Fruit fly (Drosophila melanogaster) S2 (cell line): ENCODE data around the gene CG11791.

Source experiments
- CG8478 ChIP-seq: fragments of >200 bp; optimal IDR thresholded peaks from 2 replicates; lab custom pipeline; 2018
- CTCF ChIP-seq, 2 experiments: fragments of >200 bp; optimal IDR thresholded peaks; 2 replicates each; lab custom pipeline; 2018

Gene CG11791

dm6 chr3R:25049383-25049741 lies at the start of gene CG11791:
Gene CG11791 (plus strand): TSS chr3R:25049616.
- TF ChIP-seq CTCF (optimal IDR thresholded peaks at IDR 0.05; lab: Kevin White, UChicago) (no peak), CG8478 (lab: Kevin White, UChicago) (no peak)

dm6 chr3R:25002257-25002656 lies 47.2 kb upstream of the CG11791 start:
- TF ChIP-seq CG8478 (lab: Kevin White, UChicago), result no peak
- no peak for TF ChIP-seq CTCF (optimal IDR thresholded peaks at IDR 0.05; lab: Kevin White, UChicago)

DNA sequence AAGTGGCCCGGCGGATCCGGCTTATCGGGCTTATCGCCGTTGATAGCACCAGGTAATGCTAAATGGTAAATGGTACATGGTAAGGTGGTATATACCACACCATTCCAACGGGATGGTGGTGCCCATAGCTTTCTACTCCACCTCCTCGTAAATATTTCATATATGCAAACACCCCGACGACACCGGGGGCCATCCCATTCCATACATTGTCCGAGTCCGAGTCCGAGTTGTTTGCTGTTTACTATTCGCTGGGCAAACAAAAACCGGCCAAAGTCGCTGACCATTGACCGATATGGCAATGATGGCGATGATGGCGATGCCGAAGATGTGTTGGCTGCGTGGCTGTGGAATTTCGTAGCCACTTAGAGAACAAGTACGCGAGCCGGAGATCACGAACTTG lies 45.4 kb upstream of the CG11791 start:
- TF ChIP-seq CG8478 (lab: Kevin White, UChicago), result no peak
- no peak for TF ChIP-seq CTCF (optimal IDR thresholded peaks at IDR 0.05; lab: Kevin White, UChicago)

DNA sequence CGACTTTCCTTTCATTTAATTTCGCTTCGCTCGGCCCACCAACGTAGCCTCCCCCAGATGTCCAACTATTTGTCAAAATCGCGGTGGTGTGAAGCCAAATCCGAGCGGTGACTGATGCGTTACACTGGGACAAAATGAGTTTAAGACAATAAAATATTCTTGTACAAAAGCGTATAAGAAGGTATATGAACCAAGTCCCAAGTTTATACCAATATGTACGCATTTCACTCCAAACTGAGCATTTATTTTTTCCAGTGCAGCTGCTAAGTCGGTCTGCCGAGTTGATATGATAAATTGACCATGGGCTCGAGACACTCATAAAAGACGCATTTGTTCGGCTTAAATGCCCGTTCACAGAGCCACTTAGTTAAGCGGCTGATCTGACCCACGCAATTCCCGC lies 44.7 kb upstream of the CG11791 start:
- TF ChIP-seq CTCF (optimal IDR thresholded peaks at IDR 0.05; lab: Kevin White, UChicago), result no peak
- no peak for TF ChIP-seq CG8478 (lab: Kevin White, UChicago)

dm6 chr3R:25005748-25006147 lies 43.7 kb upstream of the CG11791 start:
- TF ChIP-seq CG8478 (lab: Kevin White, UChicago) (no peak), CTCF (optimal IDR thresholded peaks at IDR 0.05; lab: Kevin White, UChicago) (no peak)

dm6 chr3R:25009745-25010446 lies 39.5 kb upstream of the CG11791 start:
- TF ChIP-seq CG8478 (lab: Kevin White, UChicago) (no peak), CTCF (optimal IDR thresholded peaks at IDR 0.05; lab: Kevin White, UChicago) (no peak)

- no peak for TF ChIP-seq CTCF (optimal IDR thresholded peaks at IDR 0.05; lab: Kevin White, UChicago)
- no peak for TF ChIP-seq CG8478 (lab: Kevin White, UChicago)
These were observed 37.4 kb upstream of the CG11791 start for dm6 chr3R:25012016-25012415.

DNA sequence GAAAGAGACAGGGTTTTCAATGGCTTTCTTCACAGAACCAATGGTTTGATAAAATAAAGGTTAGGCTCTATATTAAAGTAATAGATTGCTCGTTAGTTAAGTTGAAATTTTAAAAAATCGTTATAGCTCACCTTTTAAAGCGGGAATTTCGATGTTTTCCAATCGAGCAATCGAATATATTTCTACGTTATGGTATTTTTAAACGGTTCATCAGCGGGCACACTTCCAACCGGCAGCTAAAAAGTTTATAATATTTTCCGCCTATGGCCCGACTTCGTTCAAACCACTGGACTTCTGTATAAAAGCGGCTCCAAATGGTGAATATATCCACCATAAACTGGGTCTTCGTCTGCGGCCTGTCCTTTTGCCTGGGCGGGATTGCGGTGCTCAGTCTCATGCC lies 26.4 kb upstream of the CG11791 start, which contains the start of gene beta4GalT7:
beta4GalT7 (plus strand) TSS at position 201 of the 400 bp plus-strand sequence.
- TF ChIP-seq CG8478 (lab: Kevin White, UChicago) (no peak), CTCF (optimal IDR thresholded peaks at IDR 0.05; lab: Kevin White, UChicago) (no peak)

dm6 chr3R:25024895-25025557 lies 24.4 kb upstream of the CG11791 start, which contains the start of the genes EMC6 and Hr96:
Gene EMC6 (minus strand): TSS chr3R:25025017.
Gene Hr96 (plus strand): TSS chr3R:25025235.
- no peak for TF ChIP-seq CG8478 (lab: Kevin White, UChicago)
- no peak for TF ChIP-seq CTCF (optimal IDR thresholded peaks at IDR 0.05; lab: Kevin White, UChicago)

DNA sequence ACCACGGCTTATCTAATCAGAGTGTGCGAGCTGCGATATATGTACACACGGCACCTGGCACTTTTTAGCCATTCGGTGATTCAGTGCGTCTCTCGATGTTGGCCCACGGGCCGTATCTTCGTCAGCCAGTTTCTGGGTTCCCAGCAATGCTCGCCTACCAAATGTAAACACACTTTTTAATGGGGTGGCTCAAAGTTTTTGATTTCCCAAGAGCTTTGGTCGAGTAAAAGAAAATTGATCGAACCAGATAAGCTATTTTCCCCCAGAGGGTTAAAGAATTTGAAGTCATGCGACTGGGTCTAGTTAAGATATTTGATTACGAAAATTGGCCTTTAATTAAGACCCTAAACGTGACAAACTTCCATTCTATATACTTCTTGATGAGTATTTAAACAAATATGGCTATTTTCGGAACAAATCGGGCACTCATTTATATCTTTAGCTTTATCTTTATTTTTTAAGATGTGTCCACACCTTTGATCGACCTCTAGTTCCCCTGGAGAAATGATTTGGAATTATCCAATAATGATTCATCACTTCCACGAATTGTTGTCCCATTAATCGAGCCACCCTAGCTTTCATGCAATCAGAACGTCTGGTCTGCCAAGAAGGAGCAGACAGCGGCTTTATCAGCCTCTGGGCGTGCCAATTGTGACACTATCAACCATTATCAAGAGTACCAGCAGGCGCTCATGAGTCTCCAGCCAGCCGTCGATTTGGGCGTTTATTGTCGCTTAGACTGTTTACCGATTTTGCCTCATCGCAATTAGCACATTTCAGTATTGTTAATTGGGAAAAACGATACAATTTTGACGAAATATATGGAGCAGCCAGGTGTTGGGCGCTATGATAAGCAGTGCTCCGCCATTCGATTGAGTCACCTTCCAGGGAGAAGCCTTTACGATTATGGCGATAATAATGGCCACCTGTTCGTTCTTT lies 21.9 kb upstream of the CG11791 start:
- TF ChIP-seq CTCF (optimal IDR thresholded peaks at IDR 0.05; lab: Kevin White, UChicago) (no peak), CG8478 (lab: Kevin White, UChicago) (no peak)

- TF ChIP-seq CTCF (optimal IDR thresholded peaks at IDR 0.05; lab: Kevin White, UChicago), result no peak
- TF ChIP-seq CG8478 (lab: Kevin White, UChicago), result no peak
These were observed 16.7 kb upstream of the CG11791 start for dm6 chr3R:25032686-25033085.

DNA sequence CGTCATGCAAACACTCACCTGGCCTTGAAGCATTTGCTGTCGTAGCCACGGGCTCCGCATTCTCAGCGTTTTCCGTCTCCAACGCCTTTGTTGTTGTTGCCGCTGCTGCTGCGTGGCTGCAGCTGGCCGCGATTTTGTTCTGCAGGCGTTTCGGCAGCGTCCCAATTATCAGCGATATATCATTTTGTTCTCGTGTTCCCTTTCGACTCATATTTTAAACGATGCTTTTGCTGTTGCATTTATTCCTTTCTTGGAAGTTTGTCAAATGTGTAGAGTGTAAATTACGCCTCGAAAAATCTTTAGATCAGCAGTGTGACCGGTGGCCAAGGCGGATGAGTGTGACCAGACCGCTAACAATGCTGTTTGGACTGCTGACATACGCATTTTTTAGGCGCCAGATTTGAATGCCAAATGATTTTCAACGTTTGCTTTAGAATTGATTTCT lies 16.3 kb upstream of the CG11791 start, which contains the start of gene Smg6:
Smg6 (minus strand) TSS at position 324 of the 445 bp plus-strand sequence.
- TF ChIP-seq CG8478 (lab: Kevin White, UChicago) (no peak), CTCF (optimal IDR thresholded peaks at IDR 0.05; lab: Kevin White, UChicago) (peak in 1 of 2 experiments; percentile 18)

dm6 chr3R:25036644-25037043 lies 12.8 kb upstream of the CG11791 start, which contains the start of gene CG31115:
Gene CG31115 (plus strand): TSS chr3R:25036944.
- TF ChIP-seq CG8478 (lab: Kevin White, UChicago) (no peak), CTCF (optimal IDR thresholded peaks at IDR 0.05; lab: Kevin White, UChicago) (no peak)

DNA sequence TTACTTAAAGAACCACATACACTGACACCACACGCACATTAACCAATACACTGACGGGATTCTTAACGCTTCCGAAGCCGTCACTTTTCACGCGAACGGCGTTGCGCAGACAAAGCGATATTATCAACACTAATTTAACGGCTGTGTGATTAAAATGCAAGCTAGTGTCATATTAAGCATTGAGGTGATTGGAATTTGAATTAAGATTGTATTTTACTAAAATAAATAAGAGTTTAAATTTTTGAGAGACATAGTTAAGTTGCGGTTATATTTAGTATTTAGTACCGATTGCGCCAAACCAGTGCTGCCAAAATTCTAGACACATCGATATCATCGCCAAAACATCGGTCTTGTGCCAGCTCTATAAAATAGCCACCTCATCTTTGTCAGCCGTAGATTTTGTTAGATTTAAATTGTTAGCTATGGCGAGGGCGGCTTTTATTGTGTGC lies 10.4 kb upstream of the CG11791 start, which contains the start of the genes Ythdf and bai:
Ythdf (minus strand) TSS at position 222 of the 449 bp plus-strand sequence.
bai (plus strand) TSS at position 347 of the 449 bp plus-strand sequence.
- TF ChIP-seq CG8478 (lab: Kevin White, UChicago), result no peak
- no peak for TF ChIP-seq CTCF (optimal IDR thresholded peaks at IDR 0.05; lab: Kevin White, UChicago)
